Worm (Caenorhabditis elegans) whole organism, young adult: ENCODE measurements around the gene madd-2.

ENCODE experiments used
- F37B4.10 ChIP-seq: fragments of 200-800 bp; sonication (Bioruptor generic); IDR thresholded peaks from 2 replicates; pipeline ENCODE4 v1.3.6; 2022; ENCODE audit warnings: missing genetic modification characterization, missing compliant biosample characterization
- mes-4 ChIP-seq: sonication (generic microtip); optimal IDR thresholded peaks from 2 replicates; lab custom pipeline; 2016; ENCODE audit warnings: missing genotype, missing genetic modification characterization, missing compliant biosample characterization

ce11 chrV:1262036-1262435, 26.8 kb upstream of the madd-2 start:
- TF ChIP-seq F37B4.10 (no peak), mes-4 (tag; lab: Kevin White, UChicago) (no peak)
